Worm (Caenorhabditis elegans) whole organism, mixed stage, embryonic: ENCODE results near the gene clec-241.

Experiments used
- ceh-83 ChIP-seq: fragments of 200-800 bp; sonication (Bioruptor generic); optimal IDR thresholded peaks from 2 replicates; lab custom pipeline; 2018; ENCODE audit warnings: mild to moderate bottlenecking, missing genetic modification characterization, missing compliant biosample characterization
- ces-1 ChIP-seq: fragments of 150-350 bp; optimal IDR thresholded peaks from 2 replicates; lab custom pipeline; 2014; ENCODE audit warnings: missing biosample characterization, missing genetic modification reagents, missing genetic modification characterization
- elt-1 ChIP-seq: sonication (generic microtip); optimal IDR thresholded peaks from 2 replicates; lab custom pipeline; 2017; ENCODE audit warnings: missing genetic modification characterization, mild to moderate bottlenecking, missing compliant biosample characterization, antibody characterized with exemption, moderate library complexity, borderline replicate concordance; ENCODE audit not compliant: insufficient read depth
- elt-3 ChIP-seq: fragments of 150-350 bp; optimal IDR thresholded peaks from 2 replicates; lab custom pipeline; 2014; ENCODE audit warnings: missing biosample characterization, missing genetic modification characterization
- sem-2 ChIP-seq: fragments of 200-800 bp; sonication (Bioruptor generic); optimal IDR thresholded peaks from 2 replicates; lab custom pipeline; 2018; ENCODE audit warnings: mild to moderate bottlenecking, missing genetic modification characterization, missing compliant biosample characterization
- sptf-1 ChIP-seq: sonication (generic microtip); optimal IDR thresholded peaks from 2 replicates; lab custom pipeline; 2017; ENCODE audit warnings: mild to moderate bottlenecking, missing genetic modification characterization, moderate library complexity, missing compliant biosample characterization
- unc-39 ChIP-seq: fragments of 150-350 bp; optimal IDR thresholded peaks from 2 replicates; lab custom pipeline; 2014; ENCODE audit warnings: missing biosample characterization, missing genetic modification characterization
- unc-62 ChIP-seq: fragments of 150-350 bp; optimal IDR thresholded peaks from 2 replicates; lab custom pipeline; 2014; ENCODE audit warnings: missing biosample characterization, missing genetic modification reagents, missing genetic modification characterization
- ztf-11 ChIP-seq: fragments of 150-350 bp; optimal IDR thresholded peaks from 2 replicates; lab custom pipeline; 2014; ENCODE audit warnings: missing biosample characterization, missing genetic modification characterization

- TF ChIP-seq sptf-1 (tag; lab: Kevin White, UChicago) (no peak), unc-39 (tag; lab: Kevin White, UChicago) (no peak), ztf-11 (tag; lab: Kevin White, UChicago) (no peak), elt-3 (tag; lab: Kevin White, UChicago) (no peak), ces-1 (no peak), ceh-83 (GFP tag; lab: Kevin White, UChicago) (no peak), elt-1 (tag; lab: Kevin White, UChicago) (no peak), sem-2 (GFP tag; lab: Kevin White, UChicago) (no peak), unc-62 (GFP tag; lab: Kevin White, UChicago) (no peak)
These were observed 3.7 kb upstream of the clec-241 start, which contains the start of gene srh-97 for ce11 chrV:17016787-17017186.
